Worm (Caenorhabditis elegans): ENCODE measurements around the gene F32H5.4.

DNA sequence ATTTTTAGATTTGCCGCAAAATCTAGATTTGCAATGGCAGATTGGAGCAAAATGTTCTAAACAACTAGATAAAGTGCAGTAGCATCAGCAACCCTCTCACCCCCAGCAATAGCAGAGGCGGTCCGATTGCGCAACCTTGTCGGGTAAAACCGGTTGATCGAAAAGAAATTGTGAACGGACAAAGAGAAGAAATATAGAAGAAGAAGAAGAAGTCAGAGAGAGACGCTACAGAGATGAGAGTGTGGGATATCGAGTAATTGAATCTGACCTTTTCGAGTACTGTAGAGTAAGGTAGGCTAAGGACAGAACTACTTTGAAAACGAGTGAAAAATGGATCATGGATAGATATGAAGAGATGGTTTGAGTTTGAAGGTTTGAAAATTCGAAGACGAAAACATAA lies 15.5 kb downstream of the F32H5.4 start:
- TF ChIP-seq pat-9 (tag; optimal IDR thresholded peaks at IDR 0.05) (no peak), sdc-2 (tag; optimal IDR thresholded peaks at IDR 0.05) (no peak), unc-55 (GFP tag; optimal IDR thresholded peaks at IDR 0.05) (no peak), ceh-31 (tag; optimal IDR thresholded peaks at IDR 0.05) (no peak), elt-4 (tag; optimal IDR thresholded peaks at IDR 0.05) (no peak), zip-5 (tag; optimal IDR thresholded peaks at IDR 0.05) (no peak), pha-4 (tag; optimal IDR thresholded peaks at IDR 0.05) (no peak), fkh-10 (GFP tag; optimal IDR thresholded peaks at IDR 0.05) (no peak), ceh-9 (tag; optimal IDR thresholded peaks at IDR 0.05) (no peak), pag-3 (tag; optimal IDR thresholded peaks at IDR 0.05; ENCODE audit: borderline replicate concordance) (no peak), hlh-30 (tag; optimal IDR thresholded peaks at IDR 0.05; ENCODE audit: insufficient read depth) (no peak), ama-1 (optimal IDR thresholded peaks at IDR 0.05) (no peak)

Measured in whole organism, late embryonic.